Fruit fly (Drosophila melanogaster) whole organism, embryonic: ENCODE results near the gene CG8526.

Experiments used
- Adf1 ChIP-seq: fragments of 200-800 bp; sonication (Bioruptor generic); IDR thresholded peaks from 2 replicates; pipeline ENCODE4 v1.3.6; 2022; ENCODE audit warnings: missing biosample characterization, missing genetic modification characterization
- CG10543 ChIP-seq: fragments of 200-800 bp; sonication (Bioruptor generic); optimal IDR thresholded peaks from 3 replicates; lab custom pipeline; 2017; ENCODE audit warnings: missing biosample characterization, mild to moderate bottlenecking, missing genetic modification characterization, moderate library complexity
- CG11696 ChIP-seq: fragments of 200-800 bp; sonication (Bioruptor generic); IDR thresholded peaks from 2 replicates; pipeline ENCODE4 v1.3.6; 2022; ENCODE audit warnings: missing biosample characterization, missing genetic modification characterization
- CG12155 ChIP-seq: fragments of 200-800 bp; sonication (Bioruptor generic); optimal IDR thresholded peaks from 3 replicates; lab custom pipeline; 2016; ENCODE audit warnings: missing biosample characterization, missing genetic modification characterization
- CG12769 ChIP-seq: fragments of 200-800 bp; sonication (Bioruptor generic); optimal IDR thresholded peaks from 2 replicates; lab custom pipeline; 2019; ENCODE audit warnings: missing biosample characterization, mild to moderate bottlenecking, missing genetic modification characterization, moderate library complexity
- CG13296 ChIP-seq: fragments of 200-800 bp; sonication (Bioruptor generic); optimal IDR thresholded peaks from 3 replicates; lab custom pipeline; 2018; ENCODE audit warnings: missing biosample characterization, mild to moderate bottlenecking, missing genetic modification characterization
- CG14710 ChIP-seq: fragments of 200-800 bp; sonication (Bioruptor generic); optimal IDR thresholded peaks from 3 replicates; lab custom pipeline; 2019; ENCODE audit warnings: missing biosample characterization, mild to moderate bottlenecking, missing genetic modification characterization, moderate library complexity
- CG15011 ChIP-seq: fragments of 200-800 bp; sonication (Bioruptor generic); optimal IDR thresholded peaks from 3 replicates; lab custom pipeline; 2018; ENCODE audit warnings: missing biosample characterization, mild to moderate bottlenecking, missing genetic modification characterization
- CG15269 ChIP-seq: fragments of 200-800 bp; sonication (Bioruptor generic); optimal IDR thresholded peaks from 2 replicates; lab custom pipeline; 2018; ENCODE audit warnings: missing biosample characterization, mild to moderate bottlenecking, missing genetic modification characterization, moderate library complexity
- CG17328 ChIP-seq: fragments of 200-800 bp; sonication (Bioruptor generic); IDR thresholded peaks from 2 replicates; pipeline ENCODE4 v1.3.6; 2022; ENCODE audit warnings: missing biosample characterization, missing genetic modification characterization
- CG17802 ChIP-seq: fragments of 200-800 bp; sonication (Bioruptor generic); optimal IDR thresholded peaks from 2 replicates; lab custom pipeline; 2018; ENCODE audit warnings: missing biosample characterization, mild to moderate bottlenecking, missing genetic modification characterization, moderate library complexity
- CG17912 ChIP-seq: fragments of 200-800 bp; sonication (Bioruptor generic); optimal IDR thresholded peaks from 2 replicates; lab custom pipeline; 2018; ENCODE audit warnings: missing biosample characterization, mild to moderate bottlenecking, missing genetic modification characterization
- CG1792 ChIP-seq: fragments of 200-800 bp; sonication (Bioruptor generic); optimal IDR thresholded peaks from 2 replicates; lab custom pipeline; 2016; ENCODE audit warnings: missing biosample characterization, missing genetic modification characterization
- CG18476 ChIP-seq: fragments of 200-800 bp; sonication (Bioruptor generic); optimal IDR thresholded peaks from 2 replicates; lab custom pipeline; 2016; ENCODE audit warnings: missing biosample characterization, mild to moderate bottlenecking, missing genetic modification characterization
- CG18599 ChIP-seq: fragments of 200-800 bp; sonication (Bioruptor generic); optimal IDR thresholded peaks from 3 replicates; lab custom pipeline; 2017; ENCODE audit warnings: missing biosample characterization, missing genetic modification characterization, mild to moderate bottlenecking, moderate library complexity, missing genetic modification reagents
- CG18619 ChIP-seq: fragments of 200-800 bp; sonication (Bioruptor generic); optimal IDR thresholded peaks from 3 replicates; lab custom pipeline; 2017; ENCODE audit warnings: missing biosample characterization, mild to moderate bottlenecking, missing genetic modification characterization
- CG3163 ChIP-seq: fragments of 200-800 bp; sonication (Bioruptor generic); optimal IDR thresholded peaks from 3 replicates; lab custom pipeline; 2016; ENCODE audit warnings: missing biosample characterization, missing genetic modification characterization
- CG3726 ChIP-seq: fragments of 200-800 bp; sonication (Bioruptor generic); IDR thresholded peaks from 3 replicates; pipeline ENCODE4, ENCODE4 v1.3.6; 2022; ENCODE audit warnings: missing biosample characterization, missing genetic modification characterization
- CG4360 ChIP-seq: fragments of 200-800 bp; sonication (Bioruptor generic); IDR thresholded peaks from 2 replicates; pipeline ENCODE4 v1.3.6; 2022; ENCODE audit warnings: missing biosample characterization, missing genetic modification characterization
- CG4820 ChIP-seq: fragments of 200-800 bp; sonication (Bioruptor generic); optimal IDR thresholded peaks from 3 replicates; lab custom pipeline; 2016; ENCODE audit warnings: missing biosample characterization, missing genetic modification characterization
- CG6854 ChIP-seq: fragments of 200-800 bp; sonication (Bioruptor generic); optimal IDR thresholded peaks from 3 replicates; lab custom pipeline; 2017; ENCODE audit warnings: missing biosample characterization, mild to moderate bottlenecking, missing genetic modification characterization
- CG7839 ChIP-seq: fragments of 200-800 bp; sonication (Bioruptor generic); optimal IDR thresholded peaks from 3 replicates; lab custom pipeline; 2018; ENCODE audit warnings: missing biosample characterization, mild to moderate bottlenecking, missing genetic modification characterization, moderate library complexity
- CG8281 ChIP-seq: fragments of 200-800 bp; sonication (Bioruptor generic); optimal IDR thresholded peaks from 2 replicates; lab custom pipeline; 2018; ENCODE audit warnings: missing biosample characterization, mild to moderate bottlenecking, missing genetic modification characterization, moderate library complexity
- CG9876 ChIP-seq: fragments of 200-800 bp; sonication (Bioruptor generic); optimal IDR thresholded peaks from 2 replicates; lab custom pipeline; 2016; ENCODE audit warnings: missing biosample characterization, missing genetic modification characterization
- Dll ChIP-seq: fragments of 200-800 bp; sonication (Bioruptor generic); IDR thresholded peaks from 4 replicates; pipeline ENCODE4 v1.3.6; 2022; ENCODE audit warnings: missing biosample characterization, missing genetic modification characterization; ENCODE audit not compliant: partially characterized antibody
- Doc3 ChIP-seq: fragments of 200-800 bp; sonication (Bioruptor generic); IDR thresholded peaks from 3 replicates; pipeline ENCODE4 v1.3.6; 2022; ENCODE audit warnings: missing biosample characterization, missing genetic modification characterization; ENCODE audit not compliant: partially characterized antibody
- Gsc ChIP-seq: fragments of 200-800 bp; sonication (Bioruptor generic); IDR thresholded peaks from 2 replicates; pipeline ENCODE4 v1.3.6; 2022; ENCODE audit warnings: missing biosample characterization, missing genetic modification characterization
- Gug ChIP-seq: fragments of 200-800 bp; sonication (Bioruptor generic); IDR thresholded peaks from 4 replicates; pipeline ENCODE4 v1.3.6; 2022; ENCODE audit warnings: missing biosample characterization, missing genetic modification characterization
- Hmr ChIP-seq: fragments of 200-800 bp; sonication (Bioruptor generic); optimal IDR thresholded peaks from 3 replicates; lab custom pipeline; 2017; ENCODE audit warnings: mild to moderate bottlenecking, missing biosample characterization, missing genetic modification reagents, missing genetic modification characterization
- MTF-1 ChIP-seq: fragments of 200-800 bp; sonication (Bioruptor generic); optimal IDR thresholded peaks from 2 replicates; lab custom pipeline; 2018; ENCODE audit warnings: missing biosample characterization, mild to moderate bottlenecking, missing genetic modification characterization, borderline replicate concordance
- Oaz ChIP-seq: fragments of 200-800 bp; sonication (Bioruptor generic); IDR thresholded peaks from 2 replicates; pipeline ENCODE4 v1.3.6; 2022; ENCODE audit warnings: missing biosample characterization, missing genetic modification characterization
- Oli ChIP-seq: fragments of 200-800 bp; sonication (Bioruptor generic); optimal IDR thresholded peaks from 2 replicates; lab custom pipeline; 2018; ENCODE audit warnings: missing biosample characterization, mild to moderate bottlenecking, missing genetic modification characterization, moderate library complexity
- Opbp ChIP-seq: fragments of 200-800 bp; sonication (Bioruptor generic); IDR thresholded peaks from 3 replicates; pipeline ENCODE4 v1.3.6; 2022; ENCODE audit warnings: missing biosample characterization, missing genetic modification characterization; ENCODE audit not compliant: partially characterized antibody
- PHDP ChIP-seq: fragments of 200-800 bp; sonication (Bioruptor generic); optimal IDR thresholded peaks from 3 replicates; lab custom pipeline; 2018; ENCODE audit warnings: missing biosample characterization, mild to moderate bottlenecking, missing genetic modification characterization, moderate library complexity
- Pdp1 ChIP-seq, 2 experiments: fragments of 200-800 bp; sonication (Bioruptor generic); optimal IDR thresholded peaks; 3 replicates each; lab custom pipeline; 2016; ENCODE audit warnings: missing biosample characterization in 2 of 2, missing genetic modification characterization in 2 of 2, mild to moderate bottlenecking in 1 of 2, moderate library complexity in 1 of 2
- Ptx1 ChIP-seq: fragments of 200-800 bp; sonication (Bioruptor generic); IDR thresholded peaks from 2 replicates; pipeline ENCODE4 v1.3.6; 2022; ENCODE audit warnings: missing biosample characterization, missing genetic modification characterization
- Spps ChIP-seq: fragments of 200-800 bp; sonication (Bioruptor generic); optimal IDR thresholded peaks from 2 replicates; lab custom pipeline; 2018; ENCODE audit warnings: missing biosample characterization, mild to moderate bottlenecking, missing genetic modification characterization
- Vsx1 ChIP-seq: fragments of 200-800 bp; sonication (Bioruptor generic); optimal IDR thresholded peaks from 2 replicates; lab custom pipeline; 2017; ENCODE audit warnings: missing biosample characterization, mild to moderate bottlenecking, missing genetic modification characterization, missing genetic modification reagents
- Xbp1 ChIP-seq: fragments of 200-800 bp; sonication (Bioruptor generic); optimal IDR thresholded peaks from 3 replicates; lab custom pipeline; 2016; ENCODE audit warnings: missing biosample characterization, mild to moderate bottlenecking, missing genetic modification characterization
- chinmo ChIP-seq: fragments of 200-800 bp; sonication (Bioruptor generic); IDR thresholded peaks from 4 replicates; pipeline ENCODE4 v1.3.6; 2022; ENCODE audit warnings: missing biosample characterization, missing genetic modification characterization; ENCODE audit not compliant: partially characterized antibody
- chm ChIP-seq: fragments of 200-800 bp; sonication (Bioruptor generic); IDR thresholded peaks from 2 replicates; pipeline ENCODE4 v1.3.6; 2022; ENCODE audit warnings: missing biosample characterization, missing genetic modification characterization
- eve ChIP-seq, 2 experiments: fragments of >200 bp; optimal IDR thresholded peaks; 2 replicates each; lab custom pipeline; 2017; ENCODE audit warnings: missing biosample characterization in 2 of 2, missing genetic modification characterization in 2 of 2
- grn ChIP-seq: fragments of 200-800 bp; sonication (Bioruptor generic); optimal IDR thresholded peaks from 3 replicates; lab custom pipeline; 2017; ENCODE audit warnings: missing biosample characterization, missing genetic modification characterization
- jigr1 ChIP-seq: fragments of 200-800 bp; sonication (Bioruptor generic); IDR thresholded peaks from 3 replicates; pipeline ENCODE4 v1.3.6; 2022; ENCODE audit warnings: missing biosample characterization, missing genetic modification characterization
- mirr ChIP-seq: fragments of 200-800 bp; sonication (Bioruptor generic); optimal IDR thresholded peaks from 3 replicates; lab custom pipeline; 2018; ENCODE audit warnings: missing biosample characterization, mild to moderate bottlenecking, missing genetic modification characterization
- nmo ChIP-seq: fragments of 200-800 bp; sonication (Bioruptor generic); optimal IDR thresholded peaks from 2 replicates; lab custom pipeline; 2018; ENCODE audit warnings: missing biosample characterization, mild to moderate bottlenecking, missing genetic modification characterization, moderate library complexity
- org-1 ChIP-seq: fragments of 200-800 bp; sonication (Bioruptor generic); optimal IDR thresholded peaks from 2 replicates; lab custom pipeline; 2017; ENCODE audit warnings: missing biosample characterization, missing genetic modification characterization
- phol ChIP-seq: fragments of 200-800 bp; sonication (Bioruptor generic); optimal IDR thresholded peaks from 3 replicates; lab custom pipeline; 2018; ENCODE audit warnings: missing biosample characterization, mild to moderate bottlenecking, missing genetic modification characterization, moderate library complexity
- pzg ChIP-seq: fragments of 200-800 bp; sonication (Bioruptor generic); optimal IDR thresholded peaks from 3 replicates; lab custom pipeline; 2018; ENCODE audit warnings: missing biosample characterization, mild to moderate bottlenecking, missing genetic modification characterization, moderate library complexity
- ssp ChIP-seq: fragments of 200-800 bp; sonication (Bioruptor generic); IDR thresholded peaks from 2 replicates; pipeline ENCODE4 v1.3.6; 2022; ENCODE audit warnings: missing biosample characterization, missing genetic modification characterization
- sug ChIP-seq: fragments of 200-800 bp; optimal IDR thresholded peaks from 2 replicates; lab custom pipeline; 2019; ENCODE audit warnings: missing biosample characterization, mild to moderate bottlenecking, missing genetic modification characterization, moderate library complexity

CG8526 gene

DNA sequence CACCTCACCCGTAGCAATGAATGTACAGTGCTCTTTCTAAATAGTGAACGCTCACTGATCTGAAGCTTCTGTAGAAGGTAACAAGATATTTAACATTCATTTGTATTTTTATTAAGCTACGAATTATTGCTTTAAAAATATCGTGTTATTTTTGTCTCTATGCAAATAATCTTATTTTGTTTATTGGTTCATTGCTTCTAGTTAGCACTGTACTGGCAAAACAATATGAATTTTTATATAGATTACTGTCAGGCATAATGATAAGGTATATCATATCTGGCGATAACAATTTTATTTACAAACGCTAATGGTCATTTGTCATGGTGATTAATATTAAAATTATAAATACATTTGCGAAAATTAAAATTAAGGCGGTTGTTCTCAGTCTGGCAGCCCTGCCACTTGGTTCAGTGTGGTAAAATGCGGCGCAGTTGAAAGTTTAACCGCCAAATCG is 29.5 kb upstream of the CG8526 start, which contains the start of gene CG9471 (continued):
- TF ChIP-seq Ptx1 (GFP tag; lab: Robert Waterston, UW) (peak; percentile 96), CG7839 (tag; lab: Kevin White, UChicago) (peak; percentile 92), phol (peak; percentile 89), Oaz (GFP tag; lab: Robert Waterston, UW) (peak; percentile 80), CG3163 (GFP tag; lab: Kevin White, UChicago) (peak; percentile 57), CG1792 (GFP tag; lab: Kevin White, UChicago) (peak; percentile 83), ssp (GFP tag; lab: Robert Waterston, UW) (peak; percentile 77), eve (GFP tag; optimal IDR thresholded peaks at IDR 0.05; lab: Kevin White, UChicago) (no peak), PHDP (tag; lab: Kevin White, UChicago) (peak; percentile 95), CG14710 (tag; lab: Kevin White, UChicago) (peak; percentile 86), Dll (GFP tag; lab: Robert Waterston, UW) (no peak), Oli (tag; lab: Kevin White, UChicago) (peak; percentile 89), CG18619 (peak; percentile 84), chm (GFP tag; lab: Robert Waterston, UW) (peak; percentile 93), CG15269 (tag; lab: Kevin White, UChicago) (peak; percentile 95), CG18599 (peak; percentile 94), nmo (GFP tag; lab: Kevin White, UChicago) (peak; percentile 92), CG6854 (GFP tag; lab: Kevin White, UChicago) (peak; percentile 85), Gsc (GFP tag; lab: Robert Waterston, UW) (peak; percentile 70), CG12155 (GFP tag; lab: Kevin White, UChicago) (peak; percentile 93), CG11696 (peak; percentile 84), CG17912 (peak; percentile 77), CG4360 (peak; percentile 61), MTF-1 (peak; percentile 64), CG13296 (GFP tag; lab: Kevin White, UChicago) (peak; percentile 91), Adf1 (GFP tag; lab: Robert Waterston, UW) (peak; percentile 71), CG18476 (peak; percentile 89), CG17328 (GFP tag; lab: Robert Waterston, UW) (peak; percentile 91), jigr1 (GFP tag; lab: Robert Waterston, UW) (peak; percentile 80; the same call in 2 of the 3 replicates), CG17802 (tag; lab: Kevin White, UChicago) (peak; percentile 50), Opbp (GFP tag; lab: Robert Waterston, UW) (no peak), CG8281 (tag; lab: Kevin White, UChicago) (peak; percentile 68), CG3726 (peak; percentile 85; the same call in 2 of the 3 replicates)

DNA sequence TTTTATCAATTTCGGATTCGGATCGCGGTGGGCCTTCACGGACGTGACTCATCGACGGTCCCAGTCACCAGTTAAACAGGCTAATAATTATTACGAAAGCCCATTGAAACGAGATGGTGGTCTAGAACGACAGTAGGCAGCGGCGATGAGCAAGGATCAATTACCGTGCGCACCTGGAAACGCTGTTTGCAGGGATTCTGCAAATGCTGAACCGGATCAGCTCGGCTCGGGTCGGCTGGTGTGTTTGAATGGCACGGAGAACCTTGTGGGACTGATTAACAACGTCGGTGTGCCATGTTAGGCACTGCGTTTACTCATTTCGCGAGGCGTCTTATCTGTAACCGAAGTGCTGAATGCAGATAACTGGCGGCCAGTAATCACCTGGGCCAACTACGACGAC is 26.9 kb upstream of the CG8526 start, which contains the start of gene Whamy:
Whamy (minus strand) TSS at position 273 of the 400 bp plus-strand sequence.
- TF ChIP-seq Vsx1 (GFP tag; lab: Kevin White, UChicago), result peak; percentile 25
- no peak for TF ChIP-seq CG9876 (GFP tag; lab: Kevin White, UChicago)
- TF ChIP-seq mirr (GFP tag; lab: Kevin White, UChicago), result peak; percentile 77
- TF ChIP-seq Pdp1 (GFP tag; optimal IDR thresholded peaks at IDR 0.05; lab: Kevin White, UChicago), result peak in 1 of 2 experiments; percentile 9
- TF ChIP-seq CG12769 (tag; lab: Kevin White, UChicago), result peak; percentile 11
- TF ChIP-seq Doc3 (GFP tag; lab: Robert Waterston, UW), result no peak
- no peak for TF ChIP-seq Gug (GFP tag; lab: Robert Waterston, UW)
- no peak for TF ChIP-seq pzg (GFP tag; lab: Kevin White, UChicago)
- no peak for TF ChIP-seq CG4820 (GFP tag; lab: Kevin White, UChicago)
- peak; percentile 75 for TF ChIP-seq sug (tag; lab: Kevin White, UChicago)
- peak; percentile 20 for TF ChIP-seq Hmr
- 0 out of 4 replicates have a peak, but pooled peaks have one; percentile 33 for TF ChIP-seq chinmo (GFP tag; lab: Robert Waterston, UW)
- no peak for TF ChIP-seq org-1
- TF ChIP-seq Spps (tag; lab: Kevin White, UChicago), result no peak
- no peak for TF ChIP-seq CG15011 (GFP tag; lab: Kevin White, UChicago)
- peak; percentile 62 for TF ChIP-seq grn (GFP tag; lab: Kevin White, UChicago)
- TF ChIP-seq Xbp1 (GFP tag; lab: Kevin White, UChicago), result no peak
- TF ChIP-seq CG10543 (GFP tag; lab: Kevin White, UChicago), result peak; percentile 73
